3 worm cellular contexts compared by ENCODE assay signal in genomic region chrV:7437538-7437937, ce11.
A peak's percentile ranks its signal among the peaks of the same experiment; 100 is the strongest.
TF ChIP-seq lines count a peak whose summit lies in the region.

TSS of gene F25E5.9 (minus strand) at chrV:7437919.

TF ChIP-seq in whole organism, L1 larva, 84 proteins besides CTCF, POLR2A, EP300 and RAD21 (continued from another document):
- TF ChIP-seq vab-15 (tag; optimal IDR thresholded peaks at IDR 0.05; lab: Kevin White, UChicago), result no peak
TF ChIP-seq in whole organism, L1 larva: peak in this region for 9.

TF ChIP-seq in whole organism, L2 larva, 48 proteins besides CTCF, POLR2A, EP300 and RAD21 (continued from another document):
- no peak for TF ChIP-seq R02D3.7 (tag; optimal IDR thresholded peaks at IDR 0.05; lab: Kevin White, UChicago)
- TF ChIP-seq nhr-23 (tag; optimal IDR thresholded peaks at IDR 0.05; lab: Kevin White, UChicago), result no peak
- no peak for TF ChIP-seq peb-1 (tag; optimal IDR thresholded peaks at IDR 0.05; lab: Kevin White, UChicago)
- peak; percentile 65 for TF ChIP-seq C34F6.9 (tag; optimal IDR thresholded peaks at IDR 0.05; lab: Kevin White, UChicago)
- no peak for TF ChIP-seq nhr-12 (tag; optimal IDR thresholded peaks at IDR 0.05; lab: Kevin White, UChicago)
- no peak for TF ChIP-seq lin-39 (tag; optimal IDR thresholded peaks at IDR 0.05; lab: Kevin White, UChicago)
- TF ChIP-seq nhr-77 (tag; optimal IDR thresholded peaks at IDR 0.05; lab: Kevin White, UChicago), result no peak
- TF ChIP-seq nhr-6 (tag; optimal IDR thresholded peaks at IDR 0.05; lab: Kevin White, UChicago), result no peak
- TF ChIP-seq elt-1 (tag; optimal IDR thresholded peaks at IDR 0.05; lab: Kevin White, UChicago), result no peak
- TF ChIP-seq nhr-10 (tag; optimal IDR thresholded peaks at IDR 0.05; lab: Kevin White, UChicago), result no peak
- TF ChIP-seq mab-5 (tag; optimal IDR thresholded peaks at IDR 0.05; lab: Kevin White, UChicago), result no peak
- TF ChIP-seq ZK546.5 (tag; optimal IDR thresholded peaks at IDR 0.05; lab: Kevin White, UChicago), result no peak
- no peak for TF ChIP-seq blmp-1 (tag; optimal IDR thresholded peaks at IDR 0.05; lab: Kevin White, UChicago; ENCODE audit: insufficient read depth)
- peak; percentile 18 for TF ChIP-seq nhr-129 (tag; optimal IDR thresholded peaks at IDR 0.05; lab: Kevin White, UChicago)
- TF ChIP-seq elt-3 (tag; optimal IDR thresholded peaks at IDR 0.05; lab: Kevin White, UChicago), result no peak
- peak; percentile 1 for TF ChIP-seq F13H6.1 (tag; optimal IDR thresholded peaks at IDR 0.05; lab: Kevin White, UChicago)
- no peak for TF ChIP-seq egl-27 (tag; optimal IDR thresholded peaks at IDR 0.05; lab: Kevin White, UChicago)
- TF ChIP-seq snpc-4 (tag; optimal IDR thresholded peaks at IDR 0.05; lab: Kevin White, UChicago), result no peak
- peak; percentile 62 for TF ChIP-seq sem-4 (tag; optimal IDR thresholded peaks at IDR 0.05; lab: Kevin White, UChicago)
- no peak for TF ChIP-seq ztf-4 (tag; optimal IDR thresholded peaks at IDR 0.05; lab: Kevin White, UChicago)
- no peak for TF ChIP-seq unc-62 (GFP tag; optimal IDR thresholded peaks at IDR 0.05; lab: Kevin White, UChicago)
- TF ChIP-seq mbf-1 (tag; optimal IDR thresholded peaks at IDR 0.05; lab: Kevin White, UChicago), result no peak
- no peak for TF ChIP-seq alr-1 (tag; optimal IDR thresholded peaks at IDR 0.05; lab: Kevin White, UChicago)
- TF ChIP-seq aly-2 (tag; optimal IDR thresholded peaks at IDR 0.05; lab: Kevin White, UChicago), result no peak
- TF ChIP-seq nhr-25 (tag; optimal IDR thresholded peaks at IDR 0.05; lab: Kevin White, UChicago), result no peak
- TF ChIP-seq ceh-16 (tag; optimal IDR thresholded peaks at IDR 0.05; lab: Kevin White, UChicago), result no peak
- no peak for TF ChIP-seq lin-11 (tag; optimal IDR thresholded peaks at IDR 0.05; lab: Kevin White, UChicago)
- peak; percentile 51 for TF ChIP-seq ama-1 (optimal IDR thresholded peaks at IDR 0.05; lab: Kevin White, UChicago)
- no peak for TF ChIP-seq gmeb-1 (tag; optimal IDR thresholded peaks at IDR 0.05; lab: Kevin White, UChicago)

TF ChIP-seq in whole organism, L4 larva, 104 proteins besides CTCF, POLR2A, EP300 and RAD21 (continued from another document):
- TF ChIP-seq aly-2 (tag; optimal IDR thresholded peaks at IDR 0.05; lab: Kevin White, UChicago), result no peak
- TF ChIP-seq daf-8 (GFP tag; IDR thresholded peaks at IDR 0.05; lab: Robert Waterston, UW), result no peak
- no peak for TF ChIP-seq cey-2 (tag; optimal IDR thresholded peaks at IDR 0.05; lab: Kevin White, UChicago; ENCODE audit: borderline replicate concordance, insufficient read depth)
- TF ChIP-seq ZK337.2 (GFP tag; IDR thresholded peaks at IDR 0.05; lab: Robert Waterston, UW), result no peak
- TF ChIP-seq nhr-77 (tag; optimal IDR thresholded peaks at IDR 0.05; lab: Kevin White, UChicago), result no peak
- peak in 1 of 2 experiments; percentile 33 for TF ChIP-seq unc-62 (GFP tag; optimal IDR thresholded peaks at IDR 0.05 in 1 of 2; lab: Kevin White, UChicago)
- TF ChIP-seq unc-62 (tag; optimal IDR thresholded peaks at IDR 0.05; lab: Kevin White, UChicago), result no peak
- peak; percentile 23 for TF ChIP-seq mes-2 (tag; optimal IDR thresholded peaks at IDR 0.05; lab: Kevin White, UChicago; ENCODE audit: poor library complexity, severe bottlenecking)
- no peak for TF ChIP-seq ceh-82 (tag; optimal IDR thresholded peaks at IDR 0.05; lab: Kevin White, UChicago)
- no peak for TF ChIP-seq dmd-9 (GFP tag; IDR thresholded peaks at IDR 0.05; lab: Robert Waterston, UW)
- TF ChIP-seq F49E8.2 (tag; optimal IDR thresholded peaks at IDR 0.05; lab: Kevin White, UChicago; ENCODE audit: borderline replicate concordance), result no peak
- no peak for TF ChIP-seq lir-3 (tag; optimal IDR thresholded peaks at IDR 0.05; lab: Kevin White, UChicago)
- no peak for TF ChIP-seq ama-1 (optimal IDR thresholded peaks at IDR 0.05; lab: Kevin White, UChicago)
- TF ChIP-seq R02D3.7 (tag; optimal IDR thresholded peaks at IDR 0.05; lab: Kevin White, UChicago), result no peak
- no peak for TF ChIP-seq lim-7 (GFP tag; IDR thresholded peaks at IDR 0.05; lab: Robert Waterston, UW)
- no peak for TF ChIP-seq nhr-28 (tag; optimal IDR thresholded peaks at IDR 0.05; lab: Kevin White, UChicago)
- no peak for TF ChIP-seq gei-8 (GFP tag; optimal IDR thresholded peaks at IDR 0.05; lab: Kevin White, UChicago)
- no peak for TF ChIP-seq T26A8.4 (GFP tag; IDR thresholded peaks at IDR 0.05; lab: Robert Waterston, UW)
- TF ChIP-seq Y105C5A.15 (GFP tag; IDR thresholded peaks at IDR 0.05; lab: Robert Waterston, UW), result no peak
- TF ChIP-seq madf-9 (GFP tag; conservative IDR thresholded peaks at IDR 0.05; lab: Robert Waterston, UW), result no peak
- TF ChIP-seq lsy-2 (tag; optimal IDR thresholded peaks at IDR 0.05; lab: Kevin White, UChicago), result peak in 1 of 2 experiments; percentile 16
- no peak for TF ChIP-seq nhr-11 (tag; optimal IDR thresholded peaks at IDR 0.05; lab: Kevin White, UChicago)
- TF ChIP-seq nhr-48 (tag; optimal IDR thresholded peaks at IDR 0.05; lab: Kevin White, UChicago), result no peak
- TF ChIP-seq egl-43 (GFP tag; IDR thresholded peaks at IDR 0.05; lab: Robert Waterston, UW), result peak; percentile 72; the same call in 1 of the 2 replicates
- TF ChIP-seq zip-2 (tag; optimal IDR thresholded peaks at IDR 0.05; lab: Kevin White, UChicago), result no peak
- no peak for TF ChIP-seq daf-19 (GFP tag; conservative IDR thresholded peaks at IDR 0.05; lab: Robert Waterston, UW)
- no peak for TF ChIP-seq aha-1 (tag; lab: Kevin White, UChicago)
- TF ChIP-seq duxl-1 (tag; optimal IDR thresholded peaks at IDR 0.05; lab: Kevin White, UChicago; ENCODE audit: poor library complexity), result peak; percentile 48
- TF ChIP-seq Y5F2A.4 (GFP tag; optimal IDR thresholded peaks at IDR 0.05; lab: Kevin White, UChicago), result no peak
- TF ChIP-seq mxl-3 (GFP tag; optimal IDR thresholded peaks at IDR 0.05; lab: Kevin White, UChicago), result peak; percentile 16
- peak; percentile 67 for TF ChIP-seq hmg-1.1 (GFP tag; IDR thresholded peaks at IDR 0.05; lab: Robert Waterston, UW)
- no peak for TF ChIP-seq php-3 (GFP tag; IDR thresholded peaks at IDR 0.05; lab: Robert Waterston, UW)
- TF ChIP-seq lin-39 (tag; optimal IDR thresholded peaks at IDR 0.05; lab: Kevin White, UChicago), result no peak
- no peak for TF ChIP-seq ztf-11 (tag; optimal IDR thresholded peaks at IDR 0.05; lab: Kevin White, UChicago)
- TF ChIP-seq F10B5.3 (tag; optimal IDR thresholded peaks at IDR 0.05; lab: Kevin White, UChicago), result no peak
- no peak for TF ChIP-seq nhr-102 (tag; optimal IDR thresholded peaks at IDR 0.05; lab: Kevin White, UChicago)
- no peak for TF ChIP-seq daf-16 (GFP tag; optimal IDR thresholded peaks at IDR 0.05; lab: Kevin White, UChicago)
- TF ChIP-seq daf-16 (tag; optimal IDR thresholded peaks at IDR 0.05; lab: Kevin White, UChicago), result no peak
- no peak for TF ChIP-seq T20F7.1 (GFP tag; optimal IDR thresholded peaks at IDR 0.05; lab: Kevin White, UChicago)
- TF ChIP-seq sdz-12 (GFP tag; optimal IDR thresholded peaks at IDR 0.05; lab: Kevin White, UChicago), result no peak
- no peak for TF ChIP-seq nhr-42 (GFP tag; IDR thresholded peaks at IDR 0.05; lab: Robert Waterston, UW)
- no peak for TF ChIP-seq lin-38 (GFP tag; IDR thresholded peaks at IDR 0.05; lab: Robert Waterston, UW)
- peak; percentile 61 for TF ChIP-seq ctbp-1 (GFP tag; IDR thresholded peaks at IDR 0.05; lab: Robert Waterston, UW)
- no peak for TF ChIP-seq zag-1 (tag; optimal IDR thresholded peaks at IDR 0.05; lab: Kevin White, UChicago)
- TF ChIP-seq nhr-41 (GFP tag; IDR thresholded peaks at IDR 0.05; lab: Robert Waterston, UW), result no peak
- TF ChIP-seq vab-7 (GFP tag; IDR thresholded peaks at IDR 0.05; lab: Robert Waterston, UW), result 0 out of 2 replicates have a peak, but pooled peaks have one; percentile 6
- TF ChIP-seq mdt-29 (GFP tag; IDR thresholded peaks at IDR 0.05; lab: Robert Waterston, UW), result no peak
- TF ChIP-seq dmd-6 (GFP tag; IDR thresholded peaks at IDR 0.05; lab: Robert Waterston, UW), result no peak
- TF ChIP-seq madf-5 (GFP tag; IDR thresholded peaks at IDR 0.05; lab: Robert Waterston, UW), result no peak
- TF ChIP-seq zfp-2 (tag; optimal IDR thresholded peaks at IDR 0.05; lab: Kevin White, UChicago), result no peak
- no peak for TF ChIP-seq mep-1 (tag; optimal IDR thresholded peaks at IDR 0.05; lab: Kevin White, UChicago)
- no peak for TF ChIP-seq lin-1 (GFP tag; IDR thresholded peaks at IDR 0.05; lab: Robert Waterston, UW)
- no peak for TF ChIP-seq nhr-10 (tag; optimal IDR thresholded peaks at IDR 0.05; lab: Kevin White, UChicago)
- no peak for TF ChIP-seq ceh-44 (GFP tag; IDR thresholded peaks at IDR 0.05; lab: Robert Waterston, UW)
- TF ChIP-seq pha-4 (GFP tag; IDR thresholded peaks at IDR 0.05; lab: Robert Waterston, UW), result no peak
- TF ChIP-seq pha-4 (tag; optimal IDR thresholded peaks at IDR 0.05; lab: Kevin White, UChicago), result no peak
- no peak for TF ChIP-seq dve-1 (tag; optimal IDR thresholded peaks at IDR 0.05; lab: Kevin White, UChicago; ENCODE audit: insufficient read depth)
- TF ChIP-seq ceh-28 (tag; optimal IDR thresholded peaks at IDR 0.05; lab: Kevin White, UChicago), result no peak
- TF ChIP-seq snpc-4 (tag; optimal IDR thresholded peaks at IDR 0.05; lab: Kevin White, UChicago), result no peak
- no peak for TF ChIP-seq arid-1 (GFP tag; conservative IDR thresholded peaks at IDR 0.05; lab: Robert Waterston, UW)
- no peak for TF ChIP-seq dpl-1 (GFP tag; optimal IDR thresholded peaks at IDR 0.05; lab: Kevin White, UChicago)
- no peak for TF ChIP-seq F26F4.8 (GFP tag; conservative IDR thresholded peaks at IDR 0.05; lab: Robert Waterston, UW)
- TF ChIP-seq attf-4 (tag; optimal IDR thresholded peaks at IDR 0.05; lab: Kevin White, UChicago), result no peak
- no peak for TF ChIP-seq daf-12 (tag; optimal IDR thresholded peaks at IDR 0.05; lab: Kevin White, UChicago)
- no peak for TF ChIP-seq ceh-62 (tag; optimal IDR thresholded peaks at IDR 0.05; lab: Kevin White, UChicago)
- TF ChIP-seq rbr-2 (tag; optimal IDR thresholded peaks at IDR 0.05; lab: Kevin White, UChicago), result peak; percentile 28
- TF ChIP-seq hlh-30 (tag; optimal IDR thresholded peaks at IDR 0.05; lab: Kevin White, UChicago; ENCODE audit: insufficient read depth), result peak; percentile 20
- TF ChIP-seq ceh-20 (GFP tag; IDR thresholded peaks at IDR 0.05; lab: Robert Waterston, UW), result no peak
- TF ChIP-seq ZK546.5 (tag; optimal IDR thresholded peaks at IDR 0.05; lab: Kevin White, UChicago), result no peak
- no peak for TF ChIP-seq lin-29 (GFP tag; IDR thresholded peaks at IDR 0.05; lab: Robert Waterston, UW)
- no peak for TF ChIP-seq ceh-32 (tag; optimal IDR thresholded peaks at IDR 0.05; lab: Kevin White, UChicago; ENCODE audit: poor library complexity)
- TF ChIP-seq Y75B8A.6 (GFP tag; IDR thresholded peaks at IDR 0.05; lab: Robert Waterston, UW), result no peak
- no peak for TF ChIP-seq jun-1 (tag; optimal IDR thresholded peaks at IDR 0.05; lab: Kevin White, UChicago)
- peak; percentile 29 for TF ChIP-seq fkh-10 (GFP tag; optimal IDR thresholded peaks at IDR 0.05; lab: Kevin White, UChicago)
- peak in 1 of 2 experiments; percentile 22 for TF ChIP-seq mdl-1 (tag; optimal IDR thresholded peaks at IDR 0.05; lab: Kevin White, UChicago)
- TF ChIP-seq unc-39 (tag; optimal IDR thresholded peaks at IDR 0.05; lab: Kevin White, UChicago), result no peak
- TF ChIP-seq ces-1 (GFP tag; optimal IDR thresholded peaks at IDR 0.05; lab: Kevin White, UChicago), result no peak
- TF ChIP-seq nhr-6 (tag; optimal IDR thresholded peaks at IDR 0.05; lab: Kevin White, UChicago), result peak; percentile 2
- no peak for TF ChIP-seq nhr-76 (tag; optimal IDR thresholded peaks at IDR 0.05; lab: Kevin White, UChicago)
- TF ChIP-seq hif-1 (tag; optimal IDR thresholded peaks at IDR 0.05; lab: Kevin White, UChicago), result peak in 1 of 2 experiments; percentile 3
- TF ChIP-seq spr-3 (GFP tag; optimal IDR thresholded peaks at IDR 0.05; lab: Kevin White, UChicago), result no peak
- no peak for TF ChIP-seq fos-1 (tag; optimal IDR thresholded peaks at IDR 0.05; lab: Kevin White, UChicago)
- no peak for TF ChIP-seq dmd-8 (GFP tag; IDR thresholded peaks at IDR 0.05; lab: Robert Waterston, UW)
- no peak for TF ChIP-seq nhr-111 (GFP tag; optimal IDR thresholded peaks at IDR 0.05; lab: Kevin White, UChicago)
